Fruit fly (Drosophila melanogaster): ENCODE data around the gene CG10979.

CG10979 gene

dm6 chr3R:5791497-5791896 lies 3.0 kb upstream of the CG10979 start, which contains the start of gene Hpf1:
Hpf1 (plus strand) TSS chr3R:5791879.
- TF ChIP-seq fru (GFP tag; optimal IDR thresholded peaks at IDR 0.05), result peak; percentile 99
- peak; percentile 98 for TF ChIP-seq Jra (GFP tag; optimal IDR thresholded peaks at IDR 0.05)
- peak; percentile 98 for TF ChIP-seq CG32264 (GFP tag; optimal IDR thresholded peaks at IDR 0.05)
- peak; percentile 99 for TF ChIP-seq ey (GFP tag; optimal IDR thresholded peaks at IDR 0.05)
- peak; percentile 97 for TF ChIP-seq sage (GFP tag; optimal IDR thresholded peaks at IDR 0.05)
- TF ChIP-seq pan (optimal IDR thresholded peaks at IDR 0.05), result no peak
- TF ChIP-seq Vsx2 (GFP tag; optimal IDR thresholded peaks at IDR 0.05; ENCODE audit: partially characterized antibody), result no peak
- TF ChIP-seq HLH106 (tag; optimal IDR thresholded peaks at IDR 0.05), result peak; percentile 99
- TF ChIP-seq tai (GFP tag; optimal IDR thresholded peaks at IDR 0.05), result no peak
- peak; percentile 96 to 99 for TF ChIP-seq foxo (GFP tag; optimal IDR thresholded peaks at IDR 0.05)
- peak; percentile 96 for TF ChIP-seq GATAd (GFP tag; optimal IDR thresholded peaks at IDR 0.05)
- TF ChIP-seq Hr78 (GFP tag; optimal IDR thresholded peaks at IDR 0.05), result no peak
- TF ChIP-seq brk (GFP tag; optimal IDR thresholded peaks at IDR 0.05), result no peak
- no peak for TF ChIP-seq lola (GFP tag; optimal IDR thresholded peaks at IDR 0.05)
- TF ChIP-seq Myc (optimal IDR thresholded peaks at IDR 0.05), result peak; percentile 21
- TF ChIP-seq dmrt93B (GFP tag; optimal IDR thresholded peaks at IDR 0.05), result peak; percentile 98
- TF ChIP-seq CrebA (GFP tag; optimal IDR thresholded peaks at IDR 0.05; ENCODE audit: borderline replicate concordance), result no peak
- peak; percentile 95 for TF ChIP-seq dsf (GFP tag; optimal IDR thresholded peaks at IDR 0.05; ENCODE audit: borderline replicate concordance)
- TF ChIP-seq Dif (GFP tag; optimal IDR thresholded peaks at IDR 0.05; ENCODE audit: partially characterized antibody), result no peak
- peak; percentile 98 for TF ChIP-seq sv (GFP tag; optimal IDR thresholded peaks at IDR 0.05)
- TF ChIP-seq Mio (GFP tag; optimal IDR thresholded peaks at IDR 0.05), result peak; percentile 92
- TF ChIP-seq h (GFP tag; optimal IDR thresholded peaks at IDR 0.05), result peak; percentile 99
- peak; percentile 86 for TF ChIP-seq Hr83 (GFP tag; optimal IDR thresholded peaks at IDR 0.05; ENCODE audit: poor library complexity, severe bottlenecking)
- TF ChIP-seq CG9705 (GFP tag; optimal IDR thresholded peaks at IDR 0.05), result peak; percentile 98
- peak; percentile 98 for TF ChIP-seq psq (GFP tag; optimal IDR thresholded peaks at IDR 0.05)
- TF ChIP-seq Sp1 (GFP tag; optimal IDR thresholded peaks at IDR 0.05), result peak; percentile 99
- TF ChIP-seq rgr (GFP tag; optimal IDR thresholded peaks at IDR 0.05), result peak; percentile 100
- peak; percentile 98 for TF ChIP-seq woc (GFP tag; optimal IDR thresholded peaks at IDR 0.05)
- TF ChIP-seq N (GFP tag; optimal IDR thresholded peaks at IDR 0.05), result no peak
- TF ChIP-seq jim (GFP tag; optimal IDR thresholded peaks at IDR 0.05), result peak; percentile 63
- TF ChIP-seq Hnf4 (GFP tag; optimal IDR thresholded peaks at IDR 0.05), result peak; percentile 99
- peak; percentile 99 for TF ChIP-seq br (GFP tag; optimal IDR thresholded peaks at IDR 0.05)
- peak; percentile 99 for TF ChIP-seq OdsH (GFP tag; optimal IDR thresholded peaks at IDR 0.05)
- no peak for TF ChIP-seq usp (GFP tag; optimal IDR thresholded peaks at IDR 0.05)
- no peak for TF ChIP-seq Dfd (GFP tag; optimal IDR thresholded peaks at IDR 0.05)
- no peak for TF ChIP-seq Abd-B (GFP tag; optimal IDR thresholded peaks at IDR 0.05)
- peak; percentile 94 for TF ChIP-seq Rel (GFP tag; optimal IDR thresholded peaks at IDR 0.05)
- TF ChIP-seq Rel (tag; optimal IDR thresholded peaks at IDR 0.05), result peak; percentile 92
- TF ChIP-seq dl (GFP tag; optimal IDR thresholded peaks at IDR 0.05; ENCODE audit: insufficient read depth in 1 of 2, partially characterized antibody in 2 of 2), result no peak

dm6 chr3R:5797709-5798108 lies 3.2 kb downstream of the CG10979 start:
- TF ChIP-seq h (GFP tag; optimal IDR thresholded peaks at IDR 0.05), result no peak
- TF ChIP-seq br (GFP tag; optimal IDR thresholded peaks at IDR 0.05), result no peak
- no peak for TF ChIP-seq jim (GFP tag; optimal IDR thresholded peaks at IDR 0.05)
- no peak for TF ChIP-seq Sp1 (GFP tag; optimal IDR thresholded peaks at IDR 0.05)
- TF ChIP-seq dmrt93B (GFP tag; optimal IDR thresholded peaks at IDR 0.05), result no peak
- no peak for TF ChIP-seq Hr83 (GFP tag; optimal IDR thresholded peaks at IDR 0.05; ENCODE audit: poor library complexity, severe bottlenecking)
- TF ChIP-seq dl (GFP tag; optimal IDR thresholded peaks at IDR 0.05; ENCODE audit: insufficient read depth in 1 of 2, partially characterized antibody in 2 of 2), result no peak
- TF ChIP-seq foxo (GFP tag; optimal IDR thresholded peaks at IDR 0.05), result no peak
- TF ChIP-seq Jra (GFP tag; optimal IDR thresholded peaks at IDR 0.05), result no peak
- no peak for TF ChIP-seq sv (GFP tag; optimal IDR thresholded peaks at IDR 0.05)
- no peak for TF ChIP-seq ey (GFP tag; optimal IDR thresholded peaks at IDR 0.05)
- TF ChIP-seq Hr78 (GFP tag; optimal IDR thresholded peaks at IDR 0.05), result no peak
- TF ChIP-seq psq (GFP tag; optimal IDR thresholded peaks at IDR 0.05), result no peak
- TF ChIP-seq OdsH (GFP tag; optimal IDR thresholded peaks at IDR 0.05), result no peak
- no peak for TF ChIP-seq Dif (GFP tag; optimal IDR thresholded peaks at IDR 0.05; ENCODE audit: partially characterized antibody)
- TF ChIP-seq brk (GFP tag; optimal IDR thresholded peaks at IDR 0.05), result no peak

Measured in whole organism, wandering third instar larva.